Fruit fly (Drosophila melanogaster): Measurements from ENCODE around the gene CG12177.

CG12177 gene

DNA sequence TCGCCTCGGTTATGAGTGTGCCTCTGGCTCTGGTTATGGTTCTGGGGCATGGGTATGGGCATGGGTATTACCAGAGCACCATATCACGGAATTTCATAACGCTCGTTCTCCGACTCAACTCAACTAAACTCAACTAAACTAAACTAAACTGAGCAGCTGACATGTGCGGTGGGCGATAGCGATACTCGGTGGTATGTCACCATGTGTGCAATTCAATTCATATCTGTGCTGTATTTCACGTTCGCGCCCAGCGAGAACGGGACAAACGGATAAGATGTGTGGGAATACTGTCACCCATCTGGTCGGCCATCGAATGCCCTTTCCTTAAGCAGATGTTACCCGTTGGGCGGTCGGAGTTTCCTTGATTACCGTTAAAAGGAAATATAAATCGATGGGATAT, at the start of gene CG12177:
Gene CG12177 (minus strand): TSS at position 239 of the 400 bp plus-strand sequence.
- no peak for TF ChIP-seq ttk (optimal IDR thresholded peaks at IDR 0.05)
- TF ChIP-seq Sin3A (optimal IDR thresholded peaks at IDR 0.05) = no peak
- TF ChIP-seq psq (optimal IDR thresholded peaks at IDR 0.05) = no peak
- no peak for TF ChIP-seq h (optimal IDR thresholded peaks at IDR 0.05)
- no peak for TF ChIP-seq Myc (optimal IDR thresholded peaks at IDR 0.05)
- no peak for TF ChIP-seq insv (optimal IDR thresholded peaks at IDR 0.05)

DNA sequence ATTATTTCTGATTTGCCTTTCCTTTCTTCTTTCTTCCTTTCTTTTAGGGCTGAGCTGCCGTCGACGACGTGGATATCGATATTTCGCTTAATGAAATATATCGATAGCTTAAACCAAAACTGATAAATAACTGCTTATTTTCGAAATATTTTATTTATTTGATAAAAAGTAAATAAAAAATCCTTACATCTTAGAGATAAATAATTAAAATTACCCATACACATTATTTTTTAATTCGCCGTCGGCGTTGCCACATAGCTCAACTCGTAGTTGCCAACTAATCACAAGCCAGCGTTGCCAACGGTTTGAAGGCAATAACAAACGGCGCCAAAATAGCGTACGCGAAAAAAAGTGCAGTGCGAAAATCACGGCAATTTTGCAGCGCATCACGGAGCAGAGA, 41.6 kb upstream of the CG12177 start, which contains the start of the genes Mrgn1 and mus101:
Gene Mrgn1 (minus strand): TSS at position 44 of the 400 bp plus-strand sequence.
Gene mus101 (plus strand): TSS at position 313 of the 400 bp plus-strand sequence.
- TF ChIP-seq Sin3A (optimal IDR thresholded peaks at IDR 0.05) (no peak), psq (optimal IDR thresholded peaks at IDR 0.05) (no peak), h (optimal IDR thresholded peaks at IDR 0.05) (no peak), ttk (optimal IDR thresholded peaks at IDR 0.05) (no peak), insv (optimal IDR thresholded peaks at IDR 0.05) (no peak), Myc (optimal IDR thresholded peaks at IDR 0.05) (no peak)

DNA sequence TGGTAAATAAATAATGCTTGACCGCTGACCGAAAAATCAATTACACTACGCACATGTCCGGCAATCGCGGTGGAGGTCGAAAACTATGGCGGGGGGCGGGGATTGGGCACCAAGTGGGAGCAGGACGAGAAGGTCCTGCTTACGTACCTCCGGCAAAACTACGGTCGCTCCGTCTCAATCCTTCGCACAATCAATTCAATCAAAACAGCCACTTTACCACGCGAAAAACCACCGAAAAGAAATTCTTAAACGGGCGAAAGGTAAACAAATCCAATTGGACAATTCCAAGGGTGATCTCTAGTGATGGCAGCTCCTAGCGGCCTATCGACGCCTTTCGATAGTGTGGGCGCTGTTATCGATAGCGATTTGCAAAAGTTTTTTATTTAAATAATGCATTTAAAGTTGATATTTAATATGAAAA, 37.7 kb upstream of the CG12177 start, which contains the start of gene Nadsyn:
Gene Nadsyn (minus strand): TSS at position 304 of the 421 bp plus-strand sequence.
- TF ChIP-seq Sin3A (optimal IDR thresholded peaks at IDR 0.05) (no peak), Myc (optimal IDR thresholded peaks at IDR 0.05) (no peak), ttk (optimal IDR thresholded peaks at IDR 0.05) (no peak), insv (optimal IDR thresholded peaks at IDR 0.05) (no peak), h (optimal IDR thresholded peaks at IDR 0.05) (no peak), psq (optimal IDR thresholded peaks at IDR 0.05) (no peak)

DNA sequence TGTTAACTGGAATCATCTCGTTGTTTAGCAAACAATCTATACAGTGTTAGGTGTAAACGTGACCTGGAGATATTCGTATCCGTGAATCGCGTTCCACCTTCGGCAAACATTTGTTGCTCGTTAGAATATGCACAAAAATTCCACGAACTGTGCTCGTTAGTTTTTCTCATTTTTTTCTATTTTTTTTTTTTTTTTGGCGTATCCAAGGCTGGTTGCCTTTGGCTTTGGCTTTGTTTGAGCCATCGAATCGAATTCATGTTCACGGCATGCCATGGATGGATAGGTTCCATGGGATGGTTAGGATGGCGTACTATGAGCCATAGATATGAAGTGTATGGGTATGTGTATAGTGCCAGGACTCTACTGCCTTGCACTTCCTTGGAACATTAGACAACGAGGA, 19.4 kb upstream of the CG12177 start:
- TF ChIP-seq h (optimal IDR thresholded peaks at IDR 0.05) (no peak), Myc (optimal IDR thresholded peaks at IDR 0.05) (no peak), insv (optimal IDR thresholded peaks at IDR 0.05) (no peak)

DNA sequence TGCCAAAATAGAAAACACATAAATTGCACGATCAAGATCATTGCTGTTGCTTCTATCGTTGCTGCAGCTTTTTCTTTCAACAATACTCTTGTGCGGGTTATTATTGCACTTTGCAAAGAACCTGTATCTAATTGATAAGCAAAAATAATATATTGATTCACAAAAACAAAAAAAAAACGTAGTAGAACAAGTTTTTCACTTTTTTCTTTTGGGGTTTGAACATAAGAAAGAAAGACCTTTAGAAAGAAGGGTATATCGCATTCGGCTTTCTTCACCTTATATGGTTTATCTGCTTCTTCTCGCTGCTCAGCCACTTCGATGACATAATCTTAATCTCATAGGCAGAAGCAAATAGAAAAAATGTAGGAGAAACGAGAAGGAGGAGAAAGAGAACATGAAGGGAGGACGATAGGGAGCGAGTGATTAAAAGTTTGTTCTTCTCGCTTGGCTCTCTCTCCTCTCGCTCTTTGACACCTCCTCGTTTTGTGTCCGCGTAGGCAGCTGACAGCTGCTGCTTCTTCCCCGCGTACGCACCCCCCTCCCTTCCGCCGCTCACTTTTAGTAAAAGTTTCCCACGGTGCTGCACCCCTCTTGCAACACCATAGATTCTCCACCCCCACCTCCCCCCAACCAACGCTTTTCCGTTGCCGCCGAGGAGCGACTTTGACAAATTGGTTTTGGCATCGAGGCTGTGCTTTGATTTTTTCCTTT, 18.6 kb upstream of the CG12177 start:
- TF ChIP-seq h (optimal IDR thresholded peaks at IDR 0.05) (no peak), psq (optimal IDR thresholded peaks at IDR 0.05) (no peak), Myc (optimal IDR thresholded peaks at IDR 0.05) (no peak), ttk (optimal IDR thresholded peaks at IDR 0.05) (no peak), insv (optimal IDR thresholded peaks at IDR 0.05) (no peak), Sin3A (optimal IDR thresholded peaks at IDR 0.05) (no peak)

DNA sequence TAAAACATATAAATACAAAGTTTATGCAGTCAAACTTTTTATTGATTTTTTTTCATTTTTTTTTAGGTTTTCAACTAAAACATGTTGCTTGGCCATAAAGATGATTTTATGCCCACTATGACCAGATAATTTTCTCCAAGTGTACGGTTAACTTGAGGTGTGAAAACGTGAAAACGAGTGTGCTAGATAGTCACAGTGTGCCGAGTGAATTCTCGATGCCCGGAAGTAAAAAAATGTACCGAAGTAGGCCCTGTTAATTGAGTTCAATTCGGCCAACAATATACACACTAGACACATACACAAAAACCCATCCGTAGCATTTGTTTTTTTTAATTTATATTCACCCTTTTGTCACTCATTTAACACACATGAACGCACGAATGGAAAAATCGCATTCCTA, 11.7 kb upstream of the CG12177 start, which contains the start of gene Nna1:
Gene Nna1 (plus strand): TSS at position 301 of the 400 bp plus-strand sequence.
- TF ChIP-seq Myc (optimal IDR thresholded peaks at IDR 0.05) = no peak
- TF ChIP-seq insv (optimal IDR thresholded peaks at IDR 0.05) = no peak
- TF ChIP-seq Sin3A (optimal IDR thresholded peaks at IDR 0.05) = no peak

DNA sequence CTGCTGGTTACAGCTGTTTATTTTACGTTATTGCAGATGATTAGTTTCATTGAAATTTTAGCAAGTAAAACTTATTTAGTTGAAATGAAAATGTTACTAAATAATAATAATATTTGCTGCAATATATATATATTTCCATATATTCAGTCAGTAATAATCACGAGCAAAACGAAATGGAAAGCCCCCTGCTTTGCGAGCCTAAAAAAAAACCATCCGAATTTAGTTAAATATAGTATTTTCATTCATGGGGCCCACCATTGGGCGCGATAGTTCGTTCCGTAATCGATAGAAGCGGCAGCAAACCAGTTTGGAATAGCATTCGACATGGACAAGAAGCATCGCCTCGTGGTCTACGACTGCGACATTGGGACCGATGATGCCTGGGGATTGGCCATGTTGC, 2.4 kb upstream of the CG12177 start, which contains the start of gene CG11158:
Gene CG11158 (plus strand): TSS at position 301 of the 400 bp plus-strand sequence.
- TF ChIP-seq insv (optimal IDR thresholded peaks at IDR 0.05) (no peak), Myc (optimal IDR thresholded peaks at IDR 0.05) (no peak), Sin3A (optimal IDR thresholded peaks at IDR 0.05) (no peak), h (optimal IDR thresholded peaks at IDR 0.05) (no peak), psq (optimal IDR thresholded peaks at IDR 0.05) (no peak), ttk (optimal IDR thresholded peaks at IDR 0.05) (no peak)

DNA sequence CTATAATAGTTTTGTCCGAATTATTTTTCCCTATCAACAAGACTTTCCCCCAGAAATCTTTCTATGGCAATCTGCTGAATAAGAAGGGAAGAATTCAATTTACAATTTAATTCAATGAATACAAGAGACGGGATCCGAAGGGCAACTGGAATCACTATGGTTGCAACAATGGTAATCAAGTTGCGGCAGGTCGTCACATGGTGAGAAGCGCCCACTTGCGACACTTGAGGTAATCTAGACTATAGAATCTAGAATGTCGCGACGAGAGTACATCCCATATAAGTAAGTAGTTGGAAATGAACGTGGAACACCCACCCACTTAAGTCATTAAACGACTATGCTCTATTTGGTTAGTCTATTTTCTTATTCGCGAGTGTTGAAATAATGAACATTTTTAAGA, 1.6 kb upstream of the CG12177 start:
- TF ChIP-seq psq (optimal IDR thresholded peaks at IDR 0.05) (no peak), Myc (optimal IDR thresholded peaks at IDR 0.05) (no peak), ttk (optimal IDR thresholded peaks at IDR 0.05) (no peak), Sin3A (optimal IDR thresholded peaks at IDR 0.05) (no peak), insv (optimal IDR thresholded peaks at IDR 0.05) (no peak), h (optimal IDR thresholded peaks at IDR 0.05) (no peak)

DNA sequence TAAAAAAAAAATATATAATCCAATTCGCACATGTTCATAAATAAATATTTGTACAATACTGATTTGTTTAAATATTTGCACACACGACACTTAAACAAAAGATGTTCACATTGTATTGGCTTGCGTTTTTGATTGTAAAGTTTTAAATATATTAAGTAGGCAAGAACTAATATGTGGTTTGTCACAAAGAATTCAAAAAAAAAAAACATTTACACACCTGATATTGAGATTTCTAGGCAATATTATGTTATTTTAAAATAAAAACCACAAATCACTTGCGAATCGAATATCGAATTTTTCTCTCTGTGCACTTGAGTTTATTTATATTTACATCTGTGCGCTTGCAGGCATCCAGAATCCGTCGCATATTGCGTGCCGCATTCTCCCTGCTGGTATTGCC, 735 bp downstream of the CG12177 start:
- TF ChIP-seq insv (optimal IDR thresholded peaks at IDR 0.05) (no peak), h (optimal IDR thresholded peaks at IDR 0.05) (no peak), ttk (optimal IDR thresholded peaks at IDR 0.05) (no peak), Myc (optimal IDR thresholded peaks at IDR 0.05) (no peak), psq (optimal IDR thresholded peaks at IDR 0.05) (no peak), Sin3A (optimal IDR thresholded peaks at IDR 0.05) (no peak)

DNA sequence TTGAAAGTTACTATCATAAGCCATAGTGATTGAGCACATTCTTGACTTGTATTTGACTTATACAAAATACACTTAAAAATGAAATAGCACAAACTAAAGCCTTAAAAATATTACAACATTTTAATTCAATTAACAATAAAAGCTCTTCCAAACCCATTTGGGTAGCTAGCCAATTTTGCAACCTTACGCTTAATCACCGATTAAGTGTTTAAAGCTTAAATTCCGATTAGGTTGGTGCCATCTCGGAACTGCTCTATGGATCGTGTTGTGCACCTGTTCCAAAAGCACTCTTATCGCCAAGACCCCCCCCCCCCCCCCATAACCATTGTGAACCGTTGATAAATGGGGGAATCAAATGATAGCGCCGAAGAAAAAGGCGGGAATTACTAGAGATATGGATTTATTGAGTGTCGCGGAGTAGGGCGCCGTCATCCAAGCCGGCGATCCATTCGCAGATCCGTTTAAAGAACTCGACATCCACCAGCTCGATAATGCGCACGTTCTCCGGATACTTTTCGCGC, 2.3 kb downstream of the CG12177 start:
- TF ChIP-seq psq (optimal IDR thresholded peaks at IDR 0.05) (no peak), h (optimal IDR thresholded peaks at IDR 0.05) (no peak), ttk (optimal IDR thresholded peaks at IDR 0.05) (no peak), Myc (optimal IDR thresholded peaks at IDR 0.05) (no peak)

DNA sequence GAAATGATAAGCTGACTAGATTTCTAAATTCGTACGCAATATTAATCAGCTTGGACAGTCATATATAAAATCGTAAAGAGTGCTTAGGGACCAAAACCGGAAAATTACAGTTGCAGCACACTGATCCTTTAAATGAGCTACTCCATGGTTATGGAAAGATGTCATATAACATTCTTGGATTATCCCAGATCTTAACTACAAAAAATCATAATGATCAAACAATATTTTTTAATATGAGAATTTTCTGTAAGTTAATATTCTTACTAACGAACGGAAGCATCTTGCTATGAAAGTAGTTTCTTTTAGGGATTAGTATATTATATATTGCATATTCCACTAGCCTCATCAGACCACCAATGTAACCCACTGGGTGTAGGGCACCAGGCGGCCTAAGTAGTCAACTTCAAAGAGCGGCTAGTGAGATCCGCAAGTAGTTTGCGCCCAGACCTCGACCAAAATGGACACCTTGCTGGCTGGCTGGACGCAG, 3.8 kb downstream of the CG12177 start, which contains the start of gene CG11162:
Gene CG11162 (plus strand): TSS at position 437 of the 487 bp plus-strand sequence.
- TF ChIP-seq ttk (optimal IDR thresholded peaks at IDR 0.05) = no peak
- no peak for TF ChIP-seq Myc (optimal IDR thresholded peaks at IDR 0.05)
- TF ChIP-seq h (optimal IDR thresholded peaks at IDR 0.05) = no peak
- TF ChIP-seq insv (optimal IDR thresholded peaks at IDR 0.05) = no peak
- no peak for TF ChIP-seq psq (optimal IDR thresholded peaks at IDR 0.05)

DNA sequence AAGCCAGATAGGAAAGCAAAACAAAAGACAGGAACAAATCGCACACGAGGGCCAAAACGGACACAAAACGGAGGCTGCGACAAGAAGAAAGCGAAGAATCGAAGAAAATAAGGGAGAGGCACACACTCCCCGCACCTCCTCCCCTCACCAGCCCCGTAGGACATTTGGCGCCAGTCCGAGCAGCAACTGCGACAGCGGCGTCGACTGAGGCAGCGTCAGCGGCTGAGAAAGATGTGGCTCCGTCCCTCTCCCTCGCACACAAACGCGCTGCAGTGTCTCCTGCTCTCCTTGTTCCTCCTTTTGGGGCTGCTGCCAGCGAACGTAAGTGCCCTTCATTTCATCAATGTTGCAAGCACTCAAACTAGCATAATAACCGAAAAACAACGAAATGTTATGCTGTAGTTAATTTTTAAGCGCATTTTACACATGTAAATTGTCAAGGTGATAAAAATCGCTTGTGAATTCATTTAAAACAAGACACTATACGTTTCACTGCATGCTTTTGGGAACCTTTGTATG, 9.9 kb downstream of the CG12177 start:
- no peak for TF ChIP-seq psq (optimal IDR thresholded peaks at IDR 0.05)
- TF ChIP-seq insv (optimal IDR thresholded peaks at IDR 0.05) = no peak
- no peak for TF ChIP-seq ttk (optimal IDR thresholded peaks at IDR 0.05)
- no peak for TF ChIP-seq h (optimal IDR thresholded peaks at IDR 0.05)
- TF ChIP-seq Myc (optimal IDR thresholded peaks at IDR 0.05) = no peak
